Worm (Caenorhabditis elegans) whole organism, L1 larva: ENCODE measurements around the gene srx-93.
A peak's percentile ranks its signal among the peaks of the same experiment; 100 is the strongest.

Experiments used
- C16A3.4 ChIP-seq: fragments of 150-350 bp; optimal IDR thresholded peaks from 2 replicates; lab custom pipeline; 2014; ENCODE audit warnings: missing biosample characterization, missing genetic modification characterization
- C34B4.2 ChIP-seq: sonication (generic microtip); optimal IDR thresholded peaks from 2 replicates; lab custom pipeline; 2017; ENCODE audit warnings: mild to moderate bottlenecking, missing genetic modification characterization, missing compliant biosample characterization
- aly-2 ChIP-seq: fragments of 150-350 bp; optimal IDR thresholded peaks from 2 replicates; lab custom pipeline; 2014; ENCODE audit warnings: missing biosample characterization, missing genetic modification characterization
- ama-1 ChIP-seq: fragments of 150-350 bp; optimal IDR thresholded peaks from 2 replicates; lab custom pipeline; 2014
- ceh-82 ChIP-seq, 3 experiments: fragments of 150-350 bp in 1 of 3; sonication (generic microtip) in 2 of 3; optimal IDR thresholded peaks; 2 replicates each; lab custom pipeline; 2014 to 2017; ENCODE audit warnings: missing biosample characterization in 3 of 3, missing genetic modification characterization in 3 of 3
- ceh-88 ChIP-seq: fragments of 200-800 bp; sonication (Bioruptor generic); IDR thresholded peaks from 2 replicates; pipeline ENCODE4 v1.3.6; 2022; ENCODE audit warnings: missing genetic modification characterization, missing compliant biosample characterization
- dpl-1 ChIP-seq, 3 experiments: fragments of 150-350 bp in 2 of 3; sonication (generic microtip) in 1 of 3; optimal IDR thresholded peaks; 2 replicates each; lab custom pipeline; 2014 to 2017; ENCODE audit warnings: missing biosample characterization in 3 of 3, missing genetic modification characterization in 3 of 3, missing genetic modification reagents in 3 of 3
- efl-1 ChIP-seq, 4 experiments: fragments of 150-350 bp; optimal IDR thresholded peaks in 3 of 4; peaks in 1 of 4; 1 replicate in 1 of 4; 2 replicates in 3 of 4; lab custom pipeline; 2014; ENCODE audit warnings: missing biosample characterization in 2 of 4, missing genetic modification characterization in 2 of 4, missing genetic modification reagents in 2 of 4
- elt-2 ChIP-seq: sonication (generic microtip); optimal IDR thresholded peaks from 2 replicates; lab custom pipeline; 2016; ENCODE audit warnings: missing genetic modification characterization, mild to moderate bottlenecking, inconsistent platforms, missing compliant biosample characterization, missing genetic modification reagents
- elt-3 ChIP-seq, 6 experiments: fragments of 150-350 bp in 1 of 6; sonication (generic microtip); optimal IDR thresholded peaks; 2 replicates each; lab custom pipeline; 2017 to 2018; ENCODE audit warnings: missing biosample characterization in 6 of 6, missing genetic modification characterization in 6 of 6, inconsistent platforms in 1 of 6
- fkh-8 ChIP-seq: sonication (generic microtip); optimal IDR thresholded peaks from 2 replicates; lab custom pipeline; 2016; ENCODE audit warnings: mild to moderate bottlenecking, missing genetic modification characterization, missing compliant biosample characterization
- hlh-4 ChIP-seq: sonication (generic microtip); optimal IDR thresholded peaks from 2 replicates; lab custom pipeline; 2016; ENCODE audit warnings: mild to moderate bottlenecking, missing genetic modification characterization, missing compliant biosample characterization
- lin-14 ChIP-seq: fragments of 200-800 bp; sonication (Bioruptor generic); optimal IDR thresholded peaks from 2 replicates; lab custom pipeline; 2018; ENCODE audit warnings: mild to moderate bottlenecking, missing genetic modification characterization, moderate library complexity, missing compliant biosample characterization
- lin-35 ChIP-seq, 2 experiments: fragments of 150-350 bp; optimal IDR thresholded peaks; 2 replicates each; lab custom pipeline; 2014; ENCODE audit warnings: missing biosample characterization in 2 of 2, missing genetic modification characterization in 2 of 2, missing genetic modification reagents in 2 of 2
- lsy-2 ChIP-seq, 2 experiments: fragments of 150-350 bp; optimal IDR thresholded peaks; 2 replicates each; lab custom pipeline; 2014; ENCODE audit warnings: missing biosample characterization in 2 of 2, missing genetic modification characterization in 2 of 2
- mdl-1 ChIP-seq, 2 experiments: fragments of 150-350 bp; optimal IDR thresholded peaks; 2 replicates each; lab custom pipeline; 2014 to 2017; ENCODE audit warnings: missing biosample characterization in 2 of 2, missing genetic modification characterization in 2 of 2, inconsistent platforms in 1 of 2
- mep-1 ChIP-seq: fragments of 150-350 bp; optimal IDR thresholded peaks from 2 replicates; lab custom pipeline; 2014; ENCODE audit warnings: missing biosample characterization, missing genetic modification characterization
- nhr-12 ChIP-seq: sonication (generic microtip); optimal IDR thresholded peaks from 2 replicates; lab custom pipeline; 2017; ENCODE audit warnings: missing biosample characterization, missing genetic modification characterization
- nhr-19 ChIP-seq: fragments of 200-800 bp; sonication (Bioruptor generic); conservative IDR thresholded peaks from 2 replicates; pipeline ENCODE4 v1.3.6; 2022; ENCODE audit warnings: missing genetic modification characterization, missing compliant biosample characterization
- nhr-237 ChIP-seq: fragments of 150-350 bp; optimal IDR thresholded peaks from 2 replicates; lab custom pipeline; 2014; ENCODE audit warnings: missing biosample characterization, missing genetic modification characterization
- nhr-28 ChIP-seq: fragments of 150-350 bp; optimal IDR thresholded peaks from 2 replicates; lab custom pipeline; 2014; ENCODE audit warnings: missing biosample characterization, missing genetic modification characterization
- nhr-71 ChIP-seq: sonication (generic microtip); optimal IDR thresholded peaks from 2 replicates; lab custom pipeline; 2016; ENCODE audit warnings: mild to moderate bottlenecking, missing genetic modification characterization, moderate library complexity, missing compliant biosample characterization
- nhr-76 ChIP-seq: sonication (generic microtip); optimal IDR thresholded peaks from 2 replicates; lab custom pipeline; 2017; ENCODE audit warnings: missing biosample characterization, missing genetic modification characterization
- nhr-84 ChIP-seq: sonication (generic microtip); optimal IDR thresholded peaks from 2 replicates; lab custom pipeline; 2017; ENCODE audit warnings: missing biosample characterization, missing genetic modification characterization
- nhr-85 ChIP-seq: sonication (generic microtip); peaks from one replicate; lab custom pipeline; 2016; ENCODE audit warnings: missing genetic modification characterization, inconsistent platforms, missing compliant biosample characterization
- rnt-1 ChIP-seq: sonication (generic microtip); optimal IDR thresholded peaks from 2 replicates; lab custom pipeline; 2016; ENCODE audit warnings: mild to moderate bottlenecking, missing genetic modification characterization, moderate library complexity, missing compliant biosample characterization
- skn-1 ChIP-seq: fragments of 150-350 bp; optimal IDR thresholded peaks from 2 replicates; lab custom pipeline; 2014; ENCODE audit warnings: missing biosample characterization, missing genetic modification characterization
- swsn-7 ChIP-seq: sonication (generic microtip); optimal IDR thresholded peaks from 2 replicates; lab custom pipeline; 2016; ENCODE audit warnings: missing genetic modification characterization, missing compliant biosample characterization
- tlp-1 ChIP-seq: fragments of 150-350 bp; optimal IDR thresholded peaks from 2 replicates; lab custom pipeline; 2014; ENCODE audit warnings: missing biosample characterization, missing genetic modification characterization
- unc-130 ChIP-seq: fragments of 150-350 bp; optimal IDR thresholded peaks from 2 replicates; lab custom pipeline; 2017; ENCODE audit warnings: missing biosample characterization, missing genetic modification characterization, inconsistent platforms
- unc-86 ChIP-seq: sonication (generic microtip); optimal IDR thresholded peaks from 2 replicates; lab custom pipeline; 2016; ENCODE audit warnings: missing genetic modification characterization, missing compliant biosample characterization
- xbp-1 ChIP-seq: sonication (generic microtip); optimal IDR thresholded peaks from 2 replicates; lab custom pipeline; 2016; ENCODE audit warnings: missing genetic modification characterization, missing compliant biosample characterization
- zag-1 ChIP-seq: fragments of 150-350 bp; optimal IDR thresholded peaks from 2 replicates; lab custom pipeline; 2014; ENCODE audit warnings: missing biosample characterization, missing genetic modification characterization

Gene srx-93

ce11 chrV:3586014-3586689 lies 34.4 kb downstream of the srx-93 start, which contains the start of the genes rpl-11.1 and T22F3.2:
Gene rpl-11.1, minus strand, starts transcription at chrV:3586064.
Gene T22F3.2, plus strand, starts transcription at chrV:3586639.
- TF ChIP-seq mdl-1 (tag; optimal IDR thresholded peaks at IDR 0.05; lab: Kevin White, UChicago) = peak in 1 of 2 experiments; percentile 26
- peak in 1 of 6 experiments; percentile 7 for TF ChIP-seq elt-3 (tag; optimal IDR thresholded peaks at IDR 0.05; lab: Kevin White, UChicago)
- peak; percentile 43 for TF ChIP-seq rnt-1 (tag; lab: Kevin White, UChicago)
- TF ChIP-seq lin-14 = peak; percentile 32
- peak; percentile 58 for TF ChIP-seq nhr-85 (tag; lab: Kevin White, UChicago)
- TF ChIP-seq lin-35 (GFP tag; optimal IDR thresholded peaks at IDR 0.05; lab: Kevin White, UChicago) = peak in 1 of 2 experiments; percentile 35
- TF ChIP-seq dpl-1 (GFP tag; optimal IDR thresholded peaks at IDR 0.05; lab: Kevin White, UChicago) = peak in 1 of 3 experiments; percentile 26
- TF ChIP-seq elt-2 = no peak
- peak in 1 of 3 experiments; percentile 35 for TF ChIP-seq ceh-82 (tag; optimal IDR thresholded peaks at IDR 0.05; lab: Kevin White, UChicago)
- TF ChIP-seq tlp-1 (tag; lab: Kevin White, UChicago) = no peak
- peak in 1 of 2 experiments; percentile 30 for TF ChIP-seq lsy-2 (tag; optimal IDR thresholded peaks at IDR 0.05; lab: Kevin White, UChicago)
- TF ChIP-seq efl-1 (optimal IDR thresholded peaks at IDR 0.05; lab: Kevin White, UChicago) = peak; percentile 31 to 55
- peak in 1 of 2 experiments; percentile 33 for TF ChIP-seq efl-1 (GFP tag; optimal IDR thresholded peaks at IDR 0.05 in 1 of 2; lab: Kevin White, UChicago)
- TF ChIP-seq skn-1 = no peak

- no peak for TF ChIP-seq nhr-237 (tag; lab: Kevin White, UChicago)
- peak; percentile 3 for TF ChIP-seq aly-2 (tag; lab: Kevin White, UChicago)
These were observed 35.5 kb downstream of the srx-93 start for ce11 chrV:3585011-3585410.

ce11 chrV:3583622-3584021 lies 36.9 kb downstream of the srx-93 start:
- no peak for TF ChIP-seq mep-1
- TF ChIP-seq tlp-1 (tag; lab: Kevin White, UChicago) = no peak
- TF ChIP-seq nhr-76 (tag; lab: Kevin White, UChicago) = no peak
- no peak for TF ChIP-seq ceh-88 (GFP tag; lab: Robert Waterston, UW)
- no peak for TF ChIP-seq nhr-12 (tag; lab: Kevin White, UChicago)
- TF ChIP-seq C34B4.2 = no peak
- TF ChIP-seq ama-1 = no peak
- no peak for TF ChIP-seq aly-2 (tag; lab: Kevin White, UChicago)
- no peak for TF ChIP-seq rnt-1 (tag; lab: Kevin White, UChicago)
- TF ChIP-seq fkh-8 (tag; lab: Kevin White, UChicago) = no peak
- no peak for TF ChIP-seq dpl-1 (GFP tag; optimal IDR thresholded peaks at IDR 0.05; lab: Kevin White, UChicago)
- no peak for TF ChIP-seq xbp-1 (tag; lab: Kevin White, UChicago)
- TF ChIP-seq zag-1 (tag; lab: Kevin White, UChicago) = no peak
- TF ChIP-seq swsn-7 (tag; lab: Kevin White, UChicago) = no peak
- no peak for TF ChIP-seq nhr-19 (GFP tag; lab: Robert Waterston, UW)
- no peak for TF ChIP-seq nhr-28 (tag; lab: Kevin White, UChicago)
- TF ChIP-seq unc-130 (tag; lab: Kevin White, UChicago) = no peak

ce11 chrV:3582671-3583070 lies 37.8 kb downstream of the srx-93 start:
- TF ChIP-seq hlh-4 (tag; lab: Kevin White, UChicago) (no peak), nhr-84 (tag; lab: Kevin White, UChicago) (no peak), lin-14 (no peak), fkh-8 (tag; lab: Kevin White, UChicago) (no peak), C16A3.4 (tag; lab: Kevin White, UChicago) (no peak)

- peak; percentile 15 for TF ChIP-seq nhr-71 (tag; lab: Kevin White, UChicago)
- no peak for TF ChIP-seq mep-1
- no peak for TF ChIP-seq hlh-4 (tag; lab: Kevin White, UChicago)
- peak; percentile 36 for TF ChIP-seq nhr-85 (tag; lab: Kevin White, UChicago)
- TF ChIP-seq unc-86 (tag; lab: Kevin White, UChicago) = no peak
These were observed 38.4 kb downstream of the srx-93 start for ce11 chrV:3582086-3582485.
